Worm (Caenorhabditis elegans) whole organism, midembryonic: ENCODE measurements around the gene F56D6.14.
"Not testable (repeated sequence)": the region's sequence is repeated elsewhere in the genome, so short reads cannot be mapped to it uniquely, and the experiment has no call there.

ENCODE experiments used
- T22C8.4 ChIP-seq: fragments of 200-800 bp; sonication (Bioruptor generic); IDR thresholded peaks from 2 replicates; pipeline ENCODE4 v1.3.6; 2022; ENCODE audit warnings: missing genetic modification characterization, missing compliant biosample characterization
- cog-1 ChIP-seq: sonication (generic microtip); optimal IDR thresholded peaks from 2 replicates; lab custom pipeline; 2016; ENCODE audit warnings: missing genetic modification characterization, missing compliant biosample characterization
- flt-1 ChIP-seq: fragments of 200-800 bp; sonication (Bioruptor generic); IDR thresholded peaks from 2 replicates; pipeline ENCODE4 v1.3.6; 2022; ENCODE audit warnings: missing genetic modification characterization, missing compliant biosample characterization
- klf-2 ChIP-seq: fragments of 200-800 bp; sonication (Bioruptor generic); conservative IDR thresholded peaks from 2 replicates; pipeline ENCODE4 v1.3.6; 2022; ENCODE audit warnings: missing genetic modification reagents, missing genetic modification characterization, missing compliant biosample characterization
- med-1 ChIP-seq: sonication (generic microtip); optimal IDR thresholded peaks from 2 replicates; lab custom pipeline; 2017; ENCODE audit warnings: missing genetic modification characterization, mild to moderate bottlenecking, missing compliant biosample characterization, antibody characterized with exemption, missing genetic modification reagents; ENCODE audit not compliant: insufficient read depth
- ref-1 ChIP-seq: fragments of 200-800 bp; sonication (Bioruptor generic); conservative IDR thresholded peaks from 2 replicates; pipeline ENCODE4 v1.3.6; 2022; ENCODE audit warnings: missing genetic modification reagents, missing genetic modification characterization, missing compliant biosample characterization
- tab-1 ChIP-seq: fragments of 200-800 bp; sonication (Bioruptor generic); IDR thresholded peaks from 2 replicates; pipeline ENCODE4 v1.3.6; 2022; ENCODE audit warnings: missing genetic modification characterization, missing compliant biosample characterization
- ztf-23 ChIP-seq: fragments of 200-800 bp; sonication (Bioruptor generic); IDR thresholded peaks from 2 replicates; pipeline ENCODE4 v1.3.6; 2022; ENCODE audit warnings: missing genetic modification reagents, missing genetic modification characterization, missing compliant biosample characterization
- ztf-29 ChIP-seq: fragments of 200-800 bp; sonication (Bioruptor generic); IDR thresholded peaks from 2 replicates; pipeline ENCODE4 v1.3.6; 2022; ENCODE audit warnings: missing genetic modification reagents, missing genetic modification characterization, missing compliant biosample characterization

Gene F56D6.14

DNA sequence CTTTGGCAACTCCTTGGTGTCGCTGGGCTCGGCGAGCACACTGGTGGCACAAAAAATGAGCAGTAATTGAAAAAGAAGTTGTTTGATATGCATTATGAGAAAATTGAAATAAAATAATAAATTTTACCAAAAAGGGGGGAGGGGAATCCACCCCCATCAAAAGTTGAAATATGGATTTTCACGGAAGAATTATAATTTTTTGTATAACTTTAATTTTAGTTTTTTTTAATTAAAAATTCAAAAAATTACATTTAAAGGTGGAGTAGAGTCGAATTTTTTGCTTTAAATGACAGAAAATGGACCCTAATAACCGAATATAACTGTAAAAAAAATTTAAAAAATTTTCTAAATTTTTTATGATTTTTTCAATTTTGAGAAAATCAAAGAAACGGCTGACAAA, 5.7 kb upstream of the F56D6.14 start, which contains the start of gene F56D6.18:
Gene F56D6.18 (minus strand): TSS at position 101 of the 400 bp plus-strand sequence.
- TF ChIP-seq tab-1 (GFP tag; lab: Robert Waterston, UW); ref-1; med-1: not testable (repeated sequence)

DNA sequence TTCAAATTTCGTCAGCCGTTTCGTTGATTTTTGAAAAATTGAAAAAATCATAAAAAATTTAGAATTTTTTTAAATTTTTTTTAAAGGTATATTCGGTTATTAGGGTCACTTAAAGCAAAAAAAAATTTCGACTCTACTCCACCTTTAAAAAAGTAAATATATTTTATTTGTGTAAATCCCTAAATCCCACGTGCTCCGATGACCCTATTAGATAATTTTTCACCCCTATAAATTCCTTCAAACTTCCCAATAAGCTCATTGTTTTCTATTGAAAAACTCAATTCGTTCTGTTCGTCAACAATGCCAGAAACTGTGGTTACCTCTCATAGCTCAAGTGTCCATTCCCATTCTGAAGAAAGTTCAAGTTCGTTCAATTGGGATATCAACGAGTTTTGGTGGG, 4.9 kb upstream of the F56D6.14 start, which contains the start of gene F56D6.20:
Gene F56D6.20 (plus strand): TSS at position 301 of the 400 bp plus-strand sequence.
- no peak for TF ChIP-seq ztf-29
- TF ChIP-seq flt-1 (GFP tag; lab: Robert Waterston, UW): no peak
- no peak for TF ChIP-seq ztf-23
- no peak for TF ChIP-seq tab-1 (GFP tag; lab: Robert Waterston, UW)
- TF ChIP-seq med-1: no peak
- TF ChIP-seq T22C8.4 (GFP tag; lab: Robert Waterston, UW): no peak
- TF ChIP-seq ref-1: no peak
- TF ChIP-seq klf-2 (GFP tag; lab: Robert Waterston, UW): no peak
- TF ChIP-seq cog-1 (tag; lab: Kevin White, UChicago): no peak

DNA sequence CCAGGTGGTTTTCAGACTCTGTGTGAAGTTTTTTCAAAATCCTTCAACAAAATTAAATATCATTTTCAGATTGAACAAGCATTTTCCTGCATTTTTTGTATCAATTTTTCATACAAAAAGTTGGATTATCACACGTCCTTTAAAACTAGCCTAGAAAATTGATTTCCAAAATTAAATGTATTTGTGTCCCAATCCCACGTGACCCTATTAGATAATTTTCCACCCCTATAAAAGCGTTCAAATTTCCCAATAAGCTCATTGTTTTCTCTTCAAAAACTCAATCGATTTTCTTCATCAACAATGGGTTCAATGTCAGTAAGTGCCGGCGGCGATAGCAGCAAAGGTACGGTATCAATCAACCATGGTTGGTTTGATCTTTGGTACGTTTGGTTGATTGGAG, 3.0 kb upstream of the F56D6.14 start, which contains the start of gene F56D6.19:
Gene F56D6.19 (plus strand): TSS at position 301 of the 400 bp plus-strand sequence.
- no peak for TF ChIP-seq klf-2 (GFP tag; lab: Robert Waterston, UW)
- TF ChIP-seq T22C8.4 (GFP tag; lab: Robert Waterston, UW): no peak
- no peak for TF ChIP-seq tab-1 (GFP tag; lab: Robert Waterston, UW)
- no peak for TF ChIP-seq cog-1 (tag; lab: Kevin White, UChicago)
- no peak for TF ChIP-seq ztf-23
- no peak for TF ChIP-seq flt-1 (GFP tag; lab: Robert Waterston, UW)
- TF ChIP-seq med-1: no peak
- no peak for TF ChIP-seq ref-1

DNA sequence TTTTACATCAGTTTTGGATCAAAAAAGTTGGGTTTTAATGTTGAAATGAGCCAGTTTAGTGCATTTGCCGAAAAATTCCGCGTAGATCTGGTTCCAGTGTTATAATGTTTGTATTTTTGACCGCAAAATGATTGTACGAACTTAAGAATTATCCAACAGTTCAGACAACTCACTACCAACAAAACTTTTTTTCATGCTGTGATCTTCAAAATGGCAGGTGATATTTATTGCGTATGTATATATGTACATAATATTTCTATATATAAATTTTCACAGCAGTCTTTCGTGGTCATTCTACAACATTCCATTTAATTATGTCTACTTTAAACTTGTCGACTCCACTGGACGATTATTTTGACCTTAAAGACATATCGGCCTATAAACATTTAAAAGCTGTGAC, 2.2 kb upstream of the F56D6.14 start, which contains the start of gene srz-20:
Gene srz-20 (plus strand): TSS at position 301 of the 400 bp plus-strand sequence.
- TF ChIP-seq ztf-23 (no peak), med-1 (no peak), flt-1 (GFP tag; lab: Robert Waterston, UW) (no peak), tab-1 (GFP tag; lab: Robert Waterston, UW) (no peak), klf-2 (GFP tag; lab: Robert Waterston, UW) (no peak), T22C8.4 (GFP tag; lab: Robert Waterston, UW) (no peak), ref-1 (no peak), ztf-29 (no peak), cog-1 (tag; lab: Kevin White, UChicago) (no peak)

DNA sequence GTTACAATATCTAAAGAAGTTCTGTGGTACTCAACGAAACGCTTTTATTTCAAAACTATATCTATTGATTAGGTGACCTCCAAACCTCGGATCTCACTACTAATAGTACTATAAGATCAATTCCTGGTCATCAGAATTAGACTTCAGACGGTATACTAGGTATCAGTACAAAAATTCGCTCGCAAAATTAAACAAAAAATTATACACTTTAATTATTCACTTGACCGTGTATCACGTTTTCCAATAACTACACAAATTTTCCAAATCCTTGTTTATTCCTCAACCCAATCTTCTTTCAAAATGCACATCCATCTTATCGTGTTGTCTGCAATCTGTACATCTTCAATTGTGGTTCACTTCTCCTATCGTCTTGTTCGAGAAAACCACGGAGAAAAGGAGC, 655 bp downstream of the F56D6.14 start, which contains the start of gene F56D6.23:
Gene F56D6.23 (plus strand): TSS at position 301 of the 400 bp plus-strand sequence.
- TF ChIP-seq ztf-29: no peak
- no peak for TF ChIP-seq med-1
- no peak for TF ChIP-seq tab-1 (GFP tag; lab: Robert Waterston, UW)
- no peak for TF ChIP-seq T22C8.4 (GFP tag; lab: Robert Waterston, UW)
- TF ChIP-seq cog-1 (tag; lab: Kevin White, UChicago): no peak
- no peak for TF ChIP-seq flt-1 (GFP tag; lab: Robert Waterston, UW)
- no peak for TF ChIP-seq ref-1
- TF ChIP-seq ztf-23: no peak

DNA sequence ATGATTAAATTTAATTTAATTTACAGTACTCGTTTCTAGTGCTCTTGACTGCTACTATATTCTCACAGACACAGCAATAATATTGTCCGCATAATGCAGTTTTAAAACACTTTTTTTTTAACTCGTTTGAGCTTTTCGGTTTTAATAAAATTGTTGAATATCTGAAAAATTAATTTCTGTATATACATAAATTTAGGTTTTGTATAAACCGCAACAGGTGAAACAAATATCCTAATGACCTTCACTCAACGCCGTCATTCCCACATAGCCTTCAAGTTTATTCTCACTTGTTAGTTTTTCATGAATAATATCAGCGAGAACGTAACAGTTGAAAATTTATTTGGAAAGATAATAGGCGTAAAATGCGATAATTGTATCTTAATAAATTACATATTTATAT, 2.0 kb downstream of the F56D6.14 start, which contains the start of gene srz-19:
Gene srz-19 (plus strand): TSS at position 301 of the 400 bp plus-strand sequence.
- TF ChIP-seq tab-1 (GFP tag; lab: Robert Waterston, UW) (no peak), T22C8.4 (GFP tag; lab: Robert Waterston, UW) (no peak), cog-1 (tag; lab: Kevin White, UChicago) (no peak), ref-1 (no peak), flt-1 (GFP tag; lab: Robert Waterston, UW) (no peak), klf-2 (GFP tag; lab: Robert Waterston, UW) (no peak), ztf-29 (no peak), med-1 (no peak), ztf-23 (no peak)

DNA sequence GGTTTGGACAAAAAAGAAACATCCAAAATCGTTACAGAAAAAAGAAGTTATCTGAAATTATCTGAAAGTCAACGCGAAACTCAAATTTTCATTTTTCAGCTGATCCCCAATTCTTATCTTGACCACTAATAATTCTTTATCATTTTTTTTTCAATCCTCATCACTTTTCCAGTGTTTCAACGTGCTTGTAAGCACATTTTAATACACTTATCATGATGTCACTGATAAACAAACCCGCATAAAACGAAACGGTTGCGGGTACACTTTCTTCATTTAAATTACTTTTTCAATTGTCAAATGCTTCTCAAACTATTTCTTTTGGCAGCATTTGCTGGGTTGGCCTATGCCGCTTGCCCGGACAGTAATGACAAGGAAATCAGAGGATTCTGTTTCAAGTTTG, 4.4 kb downstream of the F56D6.14 start, which contains the start of gene clec-67:
Gene clec-67 (plus strand): TSS at position 268 of the 400 bp plus-strand sequence.
- TF ChIP-seq klf-2 (GFP tag; lab: Robert Waterston, UW): no peak
- TF ChIP-seq ref-1: no peak
- no peak for TF ChIP-seq ztf-23
- no peak for TF ChIP-seq flt-1 (GFP tag; lab: Robert Waterston, UW)
- TF ChIP-seq tab-1 (GFP tag; lab: Robert Waterston, UW): no peak
- no peak for TF ChIP-seq cog-1 (tag; lab: Kevin White, UChicago)
- no peak for TF ChIP-seq T22C8.4 (GFP tag; lab: Robert Waterston, UW)

DNA sequence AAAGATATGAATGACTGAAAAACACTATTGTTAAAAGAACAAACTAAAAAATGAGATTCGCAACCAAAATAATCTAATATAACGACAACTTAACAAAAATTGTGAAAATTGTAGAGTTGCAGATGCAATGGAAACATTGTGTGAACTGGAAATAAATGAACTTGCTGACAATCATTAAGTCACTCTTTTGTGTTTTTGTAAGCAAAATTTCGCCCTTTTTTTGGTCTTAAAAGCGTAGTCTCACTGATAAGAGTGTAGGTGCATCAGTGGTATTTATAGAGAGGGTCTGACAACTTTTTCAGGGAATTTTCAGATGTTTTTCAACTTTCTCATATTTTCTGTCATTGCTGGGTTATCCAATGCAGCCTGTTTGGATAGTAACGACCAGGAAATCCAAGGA, 8.6 kb downstream of the F56D6.14 start, which contains the start of gene clec-68:
Gene clec-68 (plus strand): TSS at position 301 of the 400 bp plus-strand sequence.
- TF ChIP-seq tab-1 (GFP tag; lab: Robert Waterston, UW) (no peak), ztf-23 (no peak), med-1 (no peak), klf-2 (GFP tag; lab: Robert Waterston, UW) (no peak)

DNA sequence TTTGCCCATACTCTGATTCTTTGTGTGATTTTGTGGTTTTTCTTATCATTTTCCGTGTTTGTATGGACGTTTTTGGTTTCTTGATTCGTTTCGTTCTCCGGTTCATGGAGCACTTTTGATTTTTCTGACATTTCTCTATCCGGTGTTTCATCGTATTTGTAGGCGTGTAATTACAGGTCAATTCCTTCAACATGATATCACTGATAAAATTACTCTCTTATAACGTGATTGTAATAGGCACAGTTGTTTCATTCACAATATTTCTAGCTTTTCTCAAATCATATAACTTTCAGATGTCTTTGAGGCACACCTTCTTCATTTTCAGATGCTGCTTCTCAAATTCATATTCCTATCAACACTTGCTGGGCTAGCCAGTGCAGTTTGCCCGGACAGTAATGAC, 14.9 kb downstream of the F56D6.14 start, which contains the start of gene clec-70:
Gene clec-70 (plus strand): TSS at position 301 of the 400 bp plus-strand sequence.
- TF ChIP-seq ztf-29; ztf-23; cog-1 (tag; lab: Kevin White, UChicago): not testable (repeated sequence)

DNA sequence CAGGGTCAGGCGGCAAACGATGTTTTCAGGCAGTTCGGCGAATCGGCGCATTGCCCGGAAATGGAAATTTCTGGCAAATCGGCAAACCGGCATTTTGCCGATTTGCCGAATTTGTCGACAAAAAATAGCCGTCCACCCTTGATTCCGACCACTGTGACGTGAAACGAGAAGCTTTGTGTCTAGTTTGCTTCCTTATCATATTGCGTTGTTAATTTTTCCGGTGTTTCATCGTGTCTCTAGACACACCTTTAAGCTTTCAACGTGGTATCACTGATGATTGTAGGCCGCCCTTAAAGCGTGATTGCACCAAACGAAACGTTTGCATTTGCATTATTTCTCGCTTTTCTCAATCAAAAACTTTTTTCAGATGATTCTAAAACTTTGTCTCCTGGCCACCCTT, 19.6 kb downstream of the F56D6.14 start, which contains the start of gene clec-71:
Gene clec-71 (plus strand): TSS at position 362 of the 400 bp plus-strand sequence.
- no peak for TF ChIP-seq klf-2 (GFP tag; lab: Robert Waterston, UW)
- no peak for TF ChIP-seq ztf-29
- TF ChIP-seq T22C8.4 (GFP tag; lab: Robert Waterston, UW): no peak
- TF ChIP-seq cog-1 (tag; lab: Kevin White, UChicago): no peak
- TF ChIP-seq med-1: no peak
- TF ChIP-seq flt-1 (GFP tag; lab: Robert Waterston, UW): no peak
- no peak for TF ChIP-seq tab-1 (GFP tag; lab: Robert Waterston, UW)
- TF ChIP-seq ref-1: no peak
- no peak for TF ChIP-seq ztf-23
